Fruit fly (Drosophila melanogaster): ENCODE data around the gene CG45486.

- TF ChIP-seq CG13204 (GFP tag; optimal IDR thresholded peaks at IDR 0.05) (no peak), CG17806 (tag; optimal IDR thresholded peaks at IDR 0.05) (no peak), Pif1A (GFP tag; optimal IDR thresholded peaks at IDR 0.05) (no peak), EcR (GFP tag; optimal IDR thresholded peaks at IDR 0.05) (no peak), CG32121 (GFP tag; IDR thresholded peaks at IDR 0.05) (no peak)
Measured at dm6 chrX:19892070-19892469, 17.8 kb downstream of the CG45486 start.

All from whole organism, pupa.